Worm (Caenorhabditis elegans) whole organism, young adult: ENCODE results near the gene Y59A8B.21.

ENCODE experiments used
- B0336.3 ChIP-seq: fragments of 200-800 bp; sonication (Bioruptor generic); IDR thresholded peaks from 2 replicates; pipeline ENCODE4 v1.3.6; 2022; ENCODE audit warnings: missing genetic modification characterization, missing compliant biosample characterization
- F39B2.1 ChIP-seq: fragments of 200-800 bp; sonication (Bioruptor generic); IDR thresholded peaks from 2 replicates; pipeline ENCODE4 v1.3.6; 2022; ENCODE audit warnings: missing genetic modification reagents, missing genetic modification characterization, missing compliant biosample characterization
- F55B11.4 ChIP-seq: sonication (generic microtip); optimal IDR thresholded peaks from 2 replicates; lab custom pipeline; 2016; ENCODE audit warnings: missing compliant biosample characterization, missing genetic modification characterization, borderline replicate concordance; ENCODE audit not compliant: insufficient read depth
- ceh-100 ChIP-seq: fragments of 200-800 bp; sonication (Bioruptor generic); IDR thresholded peaks from 2 replicates; pipeline ENCODE4 v1.3.6; 2022; ENCODE audit warnings: missing genetic modification reagents, missing genetic modification characterization, missing compliant biosample characterization
- chd-7 ChIP-seq: sonication (generic microtip); optimal IDR thresholded peaks from 2 replicates; lab custom pipeline; 2016; ENCODE audit warnings: mild to moderate bottlenecking, missing genetic modification characterization, moderate library complexity, missing compliant biosample characterization
- hrde-1 ChIP-seq: sonication (generic microtip); optimal IDR thresholded peaks from 2 replicates; lab custom pipeline; 2016; ENCODE audit warnings: missing genetic modification characterization, mild to moderate bottlenecking, missing compliant biosample characterization, moderate library complexity, missing genotype, missing genetic modification reagents, borderline replicate concordance
- lin-54 ChIP-seq: fragments of 200-800 bp; sonication (Bioruptor generic); optimal IDR thresholded peaks from 2 replicates; lab custom pipeline; 2018; ENCODE audit warnings: mild to moderate bottlenecking, missing genetic modification characterization, missing compliant biosample characterization
- nfya-1 ChIP-seq: sonication (generic microtip); optimal IDR thresholded peaks from 2 replicates; lab custom pipeline; 2017; ENCODE audit warnings: antibody characterized with exemption, missing compliant biosample characterization, missing genetic modification characterization, borderline replicate concordance; ENCODE audit not compliant: insufficient read depth
- nhr-27 ChIP-seq: fragments of 200-800 bp; sonication (Bioruptor generic); optimal IDR thresholded peaks from 2 replicates; lab custom pipeline; 2018; ENCODE audit warnings: mild to moderate bottlenecking, missing genetic modification characterization, moderate library complexity, missing compliant biosample characterization
- pha-4 ChIP-seq: fragments of 150-350 bp; sonication (generic microtip); optimal IDR thresholded peaks from 2 replicates; lab custom pipeline; 2014; ENCODE audit warnings: missing biosample characterization, missing genetic modification reagents, missing genetic modification characterization
- sea-2 ChIP-seq: fragments of 200-800 bp; sonication (Bioruptor generic); IDR thresholded peaks from 2 replicates; pipeline ENCODE4 v1.3.6; 2022; ENCODE audit warnings: missing genetic modification characterization, missing compliant biosample characterization
- snpc-4 ChIP-seq, 5 experiments: fragments of 150-350 bp in 1 of 5; sonication (generic microtip) in 4 of 5; optimal IDR thresholded peaks; 2 replicates each; lab custom pipeline; 2014 to 2018; ENCODE audit warnings: missing genetic modification characterization in 5 of 5, missing biosample characterization in 3 of 5, antibody characterized with exemption in 2 of 5, mild to moderate bottlenecking in 2 of 5, missing compliant biosample characterization in 2 of 5, missing genotype in 2 of 5, moderate library complexity in 2 of 5, missing genetic modification reagents in 1 of 5
- tlf-1 ChIP-seq: fragments of 200-800 bp; sonication (Bioruptor generic); optimal IDR thresholded peaks from 2 replicates; lab custom pipeline; 2018; ENCODE audit warnings: mild to moderate bottlenecking, missing genetic modification characterization, missing compliant biosample characterization
- unc-130 ChIP-seq: sonication (generic microtip); optimal IDR thresholded peaks from 2 replicates; lab custom pipeline; 2016; ENCODE audit warnings: missing genetic modification reagents, missing genetic modification characterization, missing compliant biosample characterization

- TF ChIP-seq tlf-1 = no peak
- no peak for TF ChIP-seq ceh-100 (GFP tag; lab: Robert Waterston, UW)
- TF ChIP-seq F39B2.1 = no peak
- no peak for TF ChIP-seq unc-130
- no peak for TF ChIP-seq B0336.3 (GFP tag; lab: Robert Waterston, UW)
- TF ChIP-seq sea-2 (GFP tag; lab: Robert Waterston, UW) = no peak
- no peak for TF ChIP-seq hrde-1
- TF ChIP-seq pha-4 = no peak
- no peak for TF ChIP-seq snpc-4 (GFP tag; optimal IDR thresholded peaks at IDR 0.05; lab: Kevin White, UChicago)
- no peak for TF ChIP-seq snpc-4 (tag; optimal IDR thresholded peaks at IDR 0.05; lab: Kevin White, UChicago)
- no peak for TF ChIP-seq nfya-1 (tag; lab: Kevin White, UChicago)
- no peak for TF ChIP-seq lin-54 (GFP tag; lab: Kevin White, UChicago)
- TF ChIP-seq chd-7 (tag; lab: Kevin White, UChicago) = no peak
- TF ChIP-seq F55B11.4 (tag; lab: Kevin White, UChicago) = no peak
- TF ChIP-seq nhr-27 (tag; lab: Kevin White, UChicago) = no peak
These were observed 6.3 kb upstream of the Y59A8B.21 start, which contains the start of gene snx-6 for ce11 chrV:17979789-17980188.
